Fruit fly (Drosophila melanogaster) Kc167 (cell line): ENCODE measurements around the gene aspr.
"Not testable (repeated sequence)": the region's sequence is repeated elsewhere in the genome, so short reads cannot be mapped to it uniquely, and the experiment has no call there.

ENCODE experiments used
- Myc ChIP-seq: fragments of >200 bp; optimal IDR thresholded peaks from 2 replicates; lab custom pipeline; 2017; ENCODE audit warnings: missing external identifiers
- Sin3A ChIP-seq: fragments of >200 bp; optimal IDR thresholded peaks from 2 replicates; lab custom pipeline; 2018; ENCODE audit warnings: missing external identifiers
- h ChIP-seq: fragments of >200 bp; optimal IDR thresholded peaks from 3 replicates; lab custom pipeline; 2018; ENCODE audit warnings: missing external identifiers
- insv ChIP-seq: fragments of >200 bp; optimal IDR thresholded peaks from 3 replicates; lab custom pipeline; 2018; ENCODE audit warnings: missing external identifiers
- psq ChIP-seq: fragments of >200 bp; optimal IDR thresholded peaks from 2 replicates; lab custom pipeline; 2017; ENCODE audit warnings: missing external identifiers
- ttk ChIP-seq: sonication (Bioruptor generic); optimal IDR thresholded peaks from 2 replicates; lab custom pipeline; 2017; ENCODE audit warnings: missing external identifiers

aspr gene

dm6 chrX:20147693-20148174 is at the start of gene aspr:
aspr (plus strand) TSS chrX:20148124.
- no peak for TF ChIP-seq Sin3A (lab: Kevin White, UChicago)
- no peak for TF ChIP-seq h (lab: Kevin White, UChicago)
- TF ChIP-seq Myc, result no peak
- TF ChIP-seq psq (lab: Kevin White, UChicago), result no peak
- TF ChIP-seq ttk (lab: Kevin White, UChicago), result no peak
- no peak for TF ChIP-seq insv (lab: Kevin White, UChicago)

dm6 chrX:20104987-20105386 is 42.9 kb upstream of the aspr start:
- TF ChIP-seq Myc, result no peak
- no peak for TF ChIP-seq h (lab: Kevin White, UChicago)
- no peak for TF ChIP-seq Sin3A (lab: Kevin White, UChicago)
- TF ChIP-seq psq (lab: Kevin White, UChicago), result no peak
- no peak for TF ChIP-seq insv (lab: Kevin White, UChicago)
- no peak for TF ChIP-seq ttk (lab: Kevin White, UChicago)

dm6 chrX:20110475-20110874 is 37.4 kb upstream of the aspr start, which contains the start of gene karr:
karr (minus strand) TSS chrX:20110575.
- TF ChIP-seq Sin3A (lab: Kevin White, UChicago) (no peak), psq (lab: Kevin White, UChicago) (no peak), ttk (lab: Kevin White, UChicago) (no peak), insv (lab: Kevin White, UChicago) (no peak), h (lab: Kevin White, UChicago) (no peak), Myc (no peak)

dm6 chrX:20122153-20122552 is 25.8 kb upstream of the aspr start, which contains the start of gene CG34331:
CG34331 (plus strand) TSS chrX:20122453.
- no peak for TF ChIP-seq Sin3A (lab: Kevin White, UChicago)
- no peak for TF ChIP-seq psq (lab: Kevin White, UChicago)
- TF ChIP-seq Myc, result no peak
- TF ChIP-seq h (lab: Kevin White, UChicago), result no peak
- TF ChIP-seq ttk (lab: Kevin White, UChicago), result no peak
- no peak for TF ChIP-seq insv (lab: Kevin White, UChicago)

- no peak for TF ChIP-seq Myc
- no peak for TF ChIP-seq insv (lab: Kevin White, UChicago)
- no peak for TF ChIP-seq psq (lab: Kevin White, UChicago)
- TF ChIP-seq Sin3A (lab: Kevin White, UChicago), result no peak
- no peak for TF ChIP-seq ttk (lab: Kevin White, UChicago)
- TF ChIP-seq h (lab: Kevin White, UChicago), result no peak
Observed at dm6 chrX:20129554-20129953, 18.4 kb upstream of the aspr start.

- TF ChIP-seq Sin3A (lab: Kevin White, UChicago) (no peak), insv (lab: Kevin White, UChicago) (no peak), Myc (no peak), psq (lab: Kevin White, UChicago) (no peak)
Observed at dm6 chrX:20130486-20130885, 17.4 kb upstream of the aspr start.

dm6 chrX:20133432-20133831 is 14.5 kb upstream of the aspr start, which contains the start of gene CG15322:
CG15322 (plus strand) TSS chrX:20133579.
- no peak for TF ChIP-seq insv (lab: Kevin White, UChicago)
- no peak for TF ChIP-seq psq (lab: Kevin White, UChicago)
- TF ChIP-seq Sin3A (lab: Kevin White, UChicago), result no peak
- TF ChIP-seq ttk (lab: Kevin White, UChicago), result no peak
- no peak for TF ChIP-seq Myc
- TF ChIP-seq h (lab: Kevin White, UChicago), result no peak

dm6 chrX:20139493-20139892 is 8.4 kb upstream of the aspr start, which contains the start of gene CG42583:
CG42583 (plus strand) TSS chrX:20139793.
- TF ChIP-seq h (lab: Kevin White, UChicago), result no peak
- no peak for TF ChIP-seq ttk (lab: Kevin White, UChicago)
- no peak for TF ChIP-seq Myc
- TF ChIP-seq insv (lab: Kevin White, UChicago), result no peak
- TF ChIP-seq psq (lab: Kevin White, UChicago), result no peak
- TF ChIP-seq Sin3A (lab: Kevin White, UChicago), result no peak

- TF ChIP-seq h (lab: Kevin White, UChicago) (no peak), insv (lab: Kevin White, UChicago) (no peak), psq (lab: Kevin White, UChicago) (no peak), Sin3A (lab: Kevin White, UChicago) (no peak), ttk (lab: Kevin White, UChicago) (no peak), Myc (no peak)
Observed at dm6 chrX:20140710-20141109, 7.2 kb upstream of the aspr start, which contains the start of gene CG34332. CG34332 (plus strand) TSS chrX:20141010.

dm6 chrX:20143088-20143487 is 4.8 kb upstream of the aspr start, which contains the start of gene Or19a:
Or19a (minus strand) TSS chrX:20143188.
- not testable (repeated sequence) for TF ChIP-seq Sin3A, insv, h (lab: Kevin White, UChicago)

dm6 chrX:20155947-20156346 is 8.0 kb downstream of the aspr start:
- no peak for TF ChIP-seq Sin3A (lab: Kevin White, UChicago)
- TF ChIP-seq h (lab: Kevin White, UChicago), result no peak
- TF ChIP-seq ttk (lab: Kevin White, UChicago), result no peak
- TF ChIP-seq Myc, result no peak
- no peak for TF ChIP-seq insv (lab: Kevin White, UChicago)
- no peak for TF ChIP-seq psq (lab: Kevin White, UChicago)

- no peak for TF ChIP-seq ttk (lab: Kevin White, UChicago)
- no peak for TF ChIP-seq insv (lab: Kevin White, UChicago)
- TF ChIP-seq h (lab: Kevin White, UChicago), result no peak
- no peak for TF ChIP-seq psq (lab: Kevin White, UChicago)
- no peak for TF ChIP-seq Sin3A (lab: Kevin White, UChicago)
- TF ChIP-seq Myc, result no peak
Observed at dm6 chrX:20158491-20158890, 10.6 kb downstream of the aspr start.
